Worm (Caenorhabditis elegans) whole organism, L1 larva: ENCODE data around the gene F21C10.5.

Experiments used
- C04F5.9 ChIP-seq: sonication (generic microtip); optimal IDR thresholded peaks from 2 replicates; lab custom pipeline; 2016; ENCODE audit warnings: missing genetic modification characterization, missing compliant biosample characterization
- C16A3.4 ChIP-seq: fragments of 150-350 bp; optimal IDR thresholded peaks from 2 replicates; lab custom pipeline; 2014; ENCODE audit warnings: missing biosample characterization, missing genetic modification characterization
- F16B12.6 ChIP-seq: fragments of 150-350 bp; optimal IDR thresholded peaks from 2 replicates; lab custom pipeline; 2014; ENCODE audit warnings: missing biosample characterization, missing genetic modification characterization
- Y116A8C.19 ChIP-seq: sonication (generic microtip); optimal IDR thresholded peaks from 2 replicates; lab custom pipeline; 2016; ENCODE audit warnings: missing compliant biosample characterization, missing genetic modification characterization, borderline replicate concordance
- aha-1 ChIP-seq: fragments of 150-350 bp; optimal IDR thresholded peaks from 2 replicates; lab custom pipeline; 2014; ENCODE audit warnings: missing biosample characterization, missing genetic modification characterization
- aly-2 ChIP-seq: fragments of 150-350 bp; optimal IDR thresholded peaks from 2 replicates; lab custom pipeline; 2014; ENCODE audit warnings: missing biosample characterization, missing genetic modification characterization
- ama-1 ChIP-seq: fragments of 150-350 bp; optimal IDR thresholded peaks from 2 replicates; lab custom pipeline; 2014
- ceh-90 ChIP-seq: sonication (generic microtip); optimal IDR thresholded peaks from 2 replicates; lab custom pipeline; 2016; ENCODE audit warnings: missing genetic modification characterization, missing compliant biosample characterization
- dpl-1 ChIP-seq, 3 experiments: fragments of 150-350 bp in 2 of 3; sonication (generic microtip) in 1 of 3; optimal IDR thresholded peaks; 2 replicates each; lab custom pipeline; 2014 to 2017; ENCODE audit warnings: missing biosample characterization in 3 of 3, missing genetic modification characterization in 3 of 3, missing genetic modification reagents in 3 of 3
- dsc-1 ChIP-seq: sonication (generic microtip); optimal IDR thresholded peaks from 2 replicates; lab custom pipeline; 2016; ENCODE audit warnings: mild to moderate bottlenecking, missing genetic modification characterization, missing compliant biosample characterization
- efl-1 ChIP-seq, 4 experiments: fragments of 150-350 bp; optimal IDR thresholded peaks in 3 of 4; peaks in 1 of 4; 1 replicate in 1 of 4; 2 replicates in 3 of 4; lab custom pipeline; 2014; ENCODE audit warnings: missing biosample characterization in 2 of 4, missing genetic modification characterization in 2 of 4, missing genetic modification reagents in 2 of 4
- egl-13 ChIP-seq: sonication (generic microtip); optimal IDR thresholded peaks from 2 replicates; lab custom pipeline; 2016; ENCODE audit warnings: missing genotype, missing genetic modification reagents, missing genetic modification characterization, missing compliant biosample characterization
- egl-27 ChIP-seq, 2 experiments: fragments of 150-350 bp in 1 of 2; sonication (generic microtip); optimal IDR thresholded peaks; 3 replicates each; lab custom pipeline; 2017 to 2018; ENCODE audit warnings: missing biosample characterization in 2 of 2, missing genetic modification characterization in 2 of 2, missing genetic modification reagents in 2 of 2
- elt-3 ChIP-seq, 6 experiments: fragments of 150-350 bp in 1 of 6; sonication (generic microtip); optimal IDR thresholded peaks; 2 replicates each; lab custom pipeline; 2017 to 2018; ENCODE audit warnings: missing biosample characterization in 6 of 6, missing genetic modification characterization in 6 of 6, inconsistent platforms in 1 of 6
- fkh-10 ChIP-seq: sonication (generic microtip); optimal IDR thresholded peaks from 2 replicates; lab custom pipeline; 2017; ENCODE audit warnings: missing biosample characterization, missing genetic modification reagents, missing genetic modification characterization
- fkh-4 ChIP-seq: sonication (generic microtip); optimal IDR thresholded peaks from 2 replicates; lab custom pipeline; 2016; ENCODE audit warnings: missing compliant biosample characterization, missing genetic modification characterization, borderline replicate concordance
- grh-1 ChIP-seq: fragments of 200-800 bp; sonication (Bioruptor generic); IDR thresholded peaks from 2 replicates; pipeline ENCODE4 v1.3.6; 2022; ENCODE audit warnings: missing genetic modification reagents, missing genetic modification characterization, missing compliant biosample characterization
- hlh-4 ChIP-seq: sonication (generic microtip); optimal IDR thresholded peaks from 2 replicates; lab custom pipeline; 2016; ENCODE audit warnings: mild to moderate bottlenecking, missing genetic modification characterization, missing compliant biosample characterization
- isw-1 ChIP-seq: fragments of 200-800 bp; sonication (Bioruptor generic); IDR thresholded peaks from 2 replicates; pipeline ENCODE4 v1.3.6; 2022; ENCODE audit warnings: missing genetic modification characterization, missing compliant biosample characterization
- jun-1 ChIP-seq: fragments of 150-350 bp; optimal IDR thresholded peaks from 2 replicates; lab custom pipeline; 2014; ENCODE audit warnings: missing biosample characterization, missing genetic modification reagents, missing genetic modification characterization
- lin-15B ChIP-seq: fragments of 150-350 bp; sonication (generic microtip); optimal IDR thresholded peaks from 3 replicates; lab custom pipeline; 2014; ENCODE audit warnings: missing biosample characterization, missing genetic modification characterization
- lin-35 ChIP-seq, 2 experiments: fragments of 150-350 bp; optimal IDR thresholded peaks; 2 replicates each; lab custom pipeline; 2014; ENCODE audit warnings: missing biosample characterization in 2 of 2, missing genetic modification characterization in 2 of 2, missing genetic modification reagents in 2 of 2
- lir-3 ChIP-seq: sonication (generic microtip); optimal IDR thresholded peaks from 2 replicates; lab custom pipeline; 2016; ENCODE audit warnings: mild to moderate bottlenecking, missing genetic modification characterization, moderate library complexity, missing compliant biosample characterization; ENCODE audit not compliant: poor library complexity
- lsy-2 ChIP-seq, 2 experiments: fragments of 150-350 bp; optimal IDR thresholded peaks; 2 replicates each; lab custom pipeline; 2014; ENCODE audit warnings: missing biosample characterization in 2 of 2, missing genetic modification characterization in 2 of 2
- mab-9 ChIP-seq: fragments of 200-800 bp; sonication (Bioruptor generic); IDR thresholded peaks from 2 replicates; pipeline ENCODE4 v1.3.6; 2022; ENCODE audit warnings: missing genetic modification reagents, missing genetic modification characterization, missing compliant biosample characterization
- mef-2 ChIP-seq: fragments of 150-350 bp; optimal IDR thresholded peaks from 2 replicates; lab custom pipeline; 2014; ENCODE audit warnings: missing biosample characterization, missing genetic modification characterization
- mep-1 ChIP-seq: fragments of 150-350 bp; optimal IDR thresholded peaks from 2 replicates; lab custom pipeline; 2014; ENCODE audit warnings: missing biosample characterization, missing genetic modification characterization
- nhr-20 ChIP-seq: sonication (generic microtip); optimal IDR thresholded peaks from 2 replicates; lab custom pipeline; 2016; ENCODE audit warnings: mild to moderate bottlenecking, missing genetic modification characterization, missing compliant biosample characterization
- nhr-237 ChIP-seq: fragments of 150-350 bp; optimal IDR thresholded peaks from 2 replicates; lab custom pipeline; 2014; ENCODE audit warnings: missing biosample characterization, missing genetic modification characterization
- nhr-71 ChIP-seq: sonication (generic microtip); optimal IDR thresholded peaks from 2 replicates; lab custom pipeline; 2016; ENCODE audit warnings: mild to moderate bottlenecking, missing genetic modification characterization, moderate library complexity, missing compliant biosample characterization
- nhr-76 ChIP-seq: sonication (generic microtip); optimal IDR thresholded peaks from 2 replicates; lab custom pipeline; 2017; ENCODE audit warnings: missing biosample characterization, missing genetic modification characterization
- nhr-84 ChIP-seq: sonication (generic microtip); optimal IDR thresholded peaks from 2 replicates; lab custom pipeline; 2017; ENCODE audit warnings: missing biosample characterization, missing genetic modification characterization
- nhr-85 ChIP-seq: sonication (generic microtip); peaks from one replicate; lab custom pipeline; 2016; ENCODE audit warnings: missing genetic modification characterization, inconsistent platforms, missing compliant biosample characterization
- pag-3 ChIP-seq: sonication (generic microtip); optimal IDR thresholded peaks from 2 replicates; lab custom pipeline; 2017; ENCODE audit warnings: missing genetic modification characterization, mild to moderate bottlenecking, missing compliant biosample characterization, antibody characterized with exemption, borderline replicate concordance; ENCODE audit not compliant: insufficient read depth
- rnt-1 ChIP-seq: sonication (generic microtip); optimal IDR thresholded peaks from 2 replicates; lab custom pipeline; 2016; ENCODE audit warnings: mild to moderate bottlenecking, missing genetic modification characterization, moderate library complexity, missing compliant biosample characterization
- snpc-4 ChIP-seq: fragments of 150-350 bp; optimal IDR thresholded peaks from 2 replicates; lab custom pipeline; 2014; ENCODE audit warnings: missing biosample characterization, missing genetic modification characterization
- snu-23 ChIP-seq: sonication (generic microtip); optimal IDR thresholded peaks from 2 replicates; lab custom pipeline; 2016; ENCODE audit warnings: missing genetic modification characterization, missing compliant biosample characterization
- sptf-1 ChIP-seq: fragments of 150-350 bp; optimal IDR thresholded peaks from 2 replicates; lab custom pipeline; 2014; ENCODE audit warnings: missing biosample characterization, missing genetic modification characterization
- sup-37 ChIP-seq: fragments of 200-800 bp; sonication (Bioruptor generic); optimal IDR thresholded peaks from 2 replicates; lab custom pipeline; 2018; ENCODE audit warnings: mild to moderate bottlenecking, missing genetic modification characterization, missing compliant biosample characterization
- tbx-2 ChIP-seq: sonication (generic microtip); optimal IDR thresholded peaks from 2 replicates; lab custom pipeline; 2016; ENCODE audit warnings: missing genetic modification characterization, missing compliant biosample characterization
- tlp-1 ChIP-seq: fragments of 150-350 bp; optimal IDR thresholded peaks from 2 replicates; lab custom pipeline; 2014; ENCODE audit warnings: missing biosample characterization, missing genetic modification characterization
- vab-15 ChIP-seq: sonication (generic microtip); optimal IDR thresholded peaks from 2 replicates; lab custom pipeline; 2017; ENCODE audit warnings: missing genotype, mild to moderate bottlenecking, missing genetic modification characterization, missing compliant biosample characterization
- xbp-1 ChIP-seq: sonication (generic microtip); optimal IDR thresholded peaks from 2 replicates; lab custom pipeline; 2016; ENCODE audit warnings: missing genetic modification characterization, missing compliant biosample characterization
- zag-1 ChIP-seq: fragments of 150-350 bp; optimal IDR thresholded peaks from 2 replicates; lab custom pipeline; 2014; ENCODE audit warnings: missing biosample characterization, missing genetic modification characterization
- zip-4 ChIP-seq: fragments of 200-800 bp; sonication (Bioruptor generic); optimal IDR thresholded peaks from 2 replicates; lab custom pipeline; 2018; ENCODE audit warnings: mild to moderate bottlenecking, missing genetic modification characterization, moderate library complexity, missing compliant biosample characterization

Gene F21C10.5

DNA sequence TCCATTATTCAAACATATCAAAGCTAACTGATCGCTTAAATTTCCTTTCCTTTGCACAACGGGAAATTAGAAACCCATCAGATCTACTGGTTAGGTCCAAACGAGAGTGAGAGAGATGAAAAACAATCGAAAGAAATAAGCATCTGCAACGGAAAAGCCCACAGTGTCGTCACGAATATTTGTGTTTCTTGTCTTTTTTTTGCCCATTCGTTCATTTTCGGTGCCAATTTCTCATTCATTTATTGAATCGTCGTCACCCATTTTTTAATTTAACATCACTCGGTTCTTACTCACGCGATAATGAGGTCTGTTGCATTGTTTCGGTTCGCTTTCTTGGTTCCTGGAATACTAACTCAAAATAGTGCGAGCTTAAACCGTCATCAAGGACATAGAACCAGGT lies 1.3 kb upstream of the F21C10.5 start, which contains the start of gene F21C10.6:
TSS of gene F21C10.6 (plus strand) at position 301 of the 400 bp plus-strand sequence.
- no peak for TF ChIP-seq fkh-10 (GFP tag; lab: Kevin White, UChicago)
- TF ChIP-seq C16A3.4 (tag; lab: Kevin White, UChicago) = no peak
- TF ChIP-seq mef-2 (tag; lab: Kevin White, UChicago) = no peak
- no peak for TF ChIP-seq dsc-1 (tag; lab: Kevin White, UChicago)
- TF ChIP-seq ama-1 = no peak
- TF ChIP-seq lir-3 (tag; lab: Kevin White, UChicago) = no peak
- no peak for TF ChIP-seq xbp-1 (tag; lab: Kevin White, UChicago)
- no peak for TF ChIP-seq grh-1 (GFP tag; lab: Robert Waterston, UW)
- TF ChIP-seq dpl-1 (GFP tag; optimal IDR thresholded peaks at IDR 0.05; lab: Kevin White, UChicago) = no peak
- TF ChIP-seq vab-15 (tag; lab: Kevin White, UChicago) = no peak
- TF ChIP-seq mep-1 = no peak
- TF ChIP-seq nhr-20 (tag; lab: Kevin White, UChicago) = no peak
- no peak for TF ChIP-seq Y116A8C.19 (tag; lab: Kevin White, UChicago)
- TF ChIP-seq lin-15B = no peak
- TF ChIP-seq F16B12.6 (tag; lab: Kevin White, UChicago) = no peak
- TF ChIP-seq tlp-1 (tag; lab: Kevin White, UChicago) = no peak

DNA sequence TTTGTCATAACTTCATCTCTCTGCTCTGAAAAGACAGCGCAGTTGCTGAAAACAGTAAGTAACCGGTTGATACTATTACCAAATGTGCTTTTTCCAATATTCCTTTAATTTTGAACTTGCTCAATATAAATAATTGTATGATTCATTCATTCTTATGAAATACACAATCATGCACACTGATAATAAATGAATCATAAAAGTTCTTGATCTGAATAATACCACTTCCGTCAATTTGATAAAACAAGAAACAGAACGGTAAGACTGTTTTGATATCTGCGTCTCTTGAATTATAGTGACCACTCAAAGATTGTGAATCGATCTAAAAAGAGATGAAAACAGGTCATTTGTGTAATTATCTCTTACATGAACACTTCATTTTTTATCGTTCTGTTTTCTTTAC lies 871 bp downstream of the F21C10.5 start, which contains the start of gene F21C10.4:
TSS of gene F21C10.4 (plus strand) at position 301 of the 400 bp plus-strand sequence.
- TF ChIP-seq hlh-4 (tag; lab: Kevin White, UChicago) = no peak
- no peak for TF ChIP-seq sup-37 (GFP tag; lab: Kevin White, UChicago)
- no peak for TF ChIP-seq ceh-90 (tag; lab: Kevin White, UChicago)
- no peak for TF ChIP-seq aly-2 (tag; lab: Kevin White, UChicago)
- TF ChIP-seq nhr-71 (tag; lab: Kevin White, UChicago) = no peak
- TF ChIP-seq efl-1 (optimal IDR thresholded peaks at IDR 0.05; lab: Kevin White, UChicago) = no peak
- peak in 1 of 2 experiments; percentile 35 for TF ChIP-seq efl-1 (GFP tag; optimal IDR thresholded peaks at IDR 0.05 in 1 of 2; lab: Kevin White, UChicago)

DNA sequence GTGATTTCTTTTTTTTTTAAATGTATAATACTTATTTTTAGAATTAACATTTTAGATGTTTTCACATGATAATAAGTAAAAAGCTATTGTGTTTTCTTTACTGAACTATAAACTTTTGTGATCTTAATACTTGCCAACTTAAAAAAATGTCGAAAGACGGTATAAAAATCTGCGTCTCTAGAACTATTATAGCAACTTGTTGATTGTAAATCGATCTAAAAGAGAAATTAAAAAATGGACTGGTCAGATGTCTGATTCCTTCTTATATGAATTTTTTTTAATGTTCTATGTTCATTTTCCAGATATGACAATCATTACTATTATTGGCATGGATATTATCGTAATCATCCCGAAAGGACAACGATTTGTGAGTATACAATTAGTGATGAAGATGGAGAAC lies 2.3 kb downstream of the F21C10.5 start, which contains the start of gene F21C10.3:
TSS of gene F21C10.3 (plus strand) at position 301 of the 400 bp plus-strand sequence.
- no peak for TF ChIP-seq nhr-85

DNA sequence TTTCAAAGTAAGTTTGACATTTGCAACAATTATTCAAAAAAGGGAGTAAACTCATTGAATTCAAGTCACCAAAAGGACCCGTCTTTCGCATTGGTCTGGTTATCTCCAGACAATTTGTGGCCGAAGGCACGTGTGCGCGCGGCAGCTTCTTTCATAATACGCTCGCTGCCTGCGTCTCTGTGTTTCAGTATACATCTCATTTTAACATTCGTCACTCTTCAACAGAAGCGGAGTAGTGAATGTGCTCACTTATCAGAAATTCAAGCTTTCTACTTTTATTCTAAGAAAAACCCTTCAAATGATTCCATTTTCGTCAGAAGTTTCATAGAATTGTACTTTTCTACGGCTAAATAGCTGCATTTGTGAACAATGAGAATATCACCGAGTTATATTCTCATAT lies 3.1 kb downstream of the F21C10.5 start:
- TF ChIP-seq Y116A8C.19 (tag; lab: Kevin White, UChicago) (no peak), egl-13 (peak; percentile 76), ama-1 (no peak), C04F5.9 (tag; lab: Kevin White, UChicago) (no peak), nhr-237 (no peak), lin-15B (no peak), nhr-85 (no peak), aly-2 (tag; lab: Kevin White, UChicago) (no peak), zip-4 (GFP tag; lab: Kevin White, UChicago) (no peak), C16A3.4 (tag; lab: Kevin White, UChicago) (no peak), nhr-20 (tag; lab: Kevin White, UChicago) (peak; percentile 72), grh-1 (GFP tag; lab: Robert Waterston, UW) (no peak), mab-9 (GFP tag; lab: Robert Waterston, UW) (no peak), lsy-2 (tag; optimal IDR thresholded peaks at IDR 0.05; lab: Kevin White, UChicago) (peak in 1 of 2 experiments; percentile 61), snu-23 (GFP tag; lab: Kevin White, UChicago) (peak; percentile 54), fkh-4 (tag; lab: Kevin White, UChicago) (no peak), jun-1 (tag; lab: Kevin White, UChicago) (peak; percentile 40), elt-3 (tag; optimal IDR thresholded peaks at IDR 0.05; lab: Kevin White, UChicago) (no peak), tbx-2 (tag; lab: Kevin White, UChicago) (no peak), pag-3 (tag; lab: Kevin White, UChicago) (peak; percentile 35), nhr-84 (tag; lab: Kevin White, UChicago) (no peak), fkh-10 (GFP tag; lab: Kevin White, UChicago) (peak; percentile 31), sptf-1 (tag; lab: Kevin White, UChicago) (no peak), nhr-71 (tag; lab: Kevin White, UChicago) (peak; percentile 94), isw-1 (GFP tag; lab: Robert Waterston, UW) (peak; percentile 25; the same call in 1 of the 2 replicates), nhr-76 (tag; lab: Kevin White, UChicago) (no peak), zag-1 (tag; lab: Kevin White, UChicago) (no peak), aha-1 (tag; lab: Kevin White, UChicago) (no peak), lin-35 (GFP tag; optimal IDR thresholded peaks at IDR 0.05; lab: Kevin White, UChicago) (peak in 1 of 2 experiments; percentile 42), rnt-1 (tag; lab: Kevin White, UChicago) (peak; percentile 55), snpc-4 (peak; percentile 22), egl-27 (tag; optimal IDR thresholded peaks at IDR 0.05; lab: Kevin White, UChicago) (no peak)
